Fruit fly (Drosophila melanogaster): Measurements from ENCODE around the gene CG31296.

CG31296 gene

dm6 chr3R:15531373-15531772 lies at the start of gene CG31296:
Gene CG31296 (minus strand): TSS chr3R:15531473.
- no peak for TF ChIP-seq cic (GFP tag; optimal IDR thresholded peaks at IDR 0.05)
- no peak for TF ChIP-seq Clk (GFP tag; optimal IDR thresholded peaks at IDR 0.05)
- no peak for TF ChIP-seq CG33017 (tag; optimal IDR thresholded peaks at IDR 0.05)
- TF ChIP-seq kay (GFP tag; ENCODE audit: borderline replicate concordance) = no peak
- no peak for TF ChIP-seq Hr96 (GFP tag; optimal IDR thresholded peaks at IDR 0.05)

dm6 chr3R:15580719-15581118 lies 49.4 kb upstream of the CG31296 start:
- no peak for TF ChIP-seq ovo (GFP tag; optimal IDR thresholded peaks at IDR 0.05)
- TF ChIP-seq pad (GFP tag; optimal IDR thresholded peaks at IDR 0.05) = no peak
- no peak for TF ChIP-seq Hr96 (GFP tag; optimal IDR thresholded peaks at IDR 0.05)
- TF ChIP-seq CG1620 (GFP tag; optimal IDR thresholded peaks at IDR 0.05) = no peak
- no peak for TF ChIP-seq Crg-1 (GFP tag; optimal IDR thresholded peaks at IDR 0.05)
- TF ChIP-seq Mnt (GFP tag; optimal IDR thresholded peaks at IDR 0.05) = no peak
- TF ChIP-seq cnc (optimal IDR thresholded peaks at IDR 0.05) = no peak
- no peak for TF ChIP-seq CG7045 (GFP tag; optimal IDR thresholded peaks at IDR 0.05)
- TF ChIP-seq cic (GFP tag; optimal IDR thresholded peaks at IDR 0.05) = no peak
- TF ChIP-seq CG12768 (GFP tag; optimal IDR thresholded peaks at IDR 0.05) = no peak
- no peak for TF ChIP-seq kay (GFP tag; ENCODE audit: borderline replicate concordance)
- TF ChIP-seq CG14711 (tag; optimal IDR thresholded peaks at IDR 0.05) = no peak
- TF ChIP-seq bab1 (GFP tag; optimal IDR thresholded peaks at IDR 0.05) = no peak
- TF ChIP-seq CG5204 (GFP tag; optimal IDR thresholded peaks at IDR 0.05) = no peak
- no peak for TF ChIP-seq Clk (GFP tag; optimal IDR thresholded peaks at IDR 0.05)

- TF ChIP-seq pad (GFP tag; optimal IDR thresholded peaks at IDR 0.05) = no peak
- TF ChIP-seq ovo (GFP tag; optimal IDR thresholded peaks at IDR 0.05) = no peak
- TF ChIP-seq CG12768 (GFP tag; optimal IDR thresholded peaks at IDR 0.05) = no peak
These were observed 48.4 kb upstream of the CG31296 start for dm6 chr3R:15579693-15580092.

dm6 chr3R:15568569-15568968 lies 37.3 kb upstream of the CG31296 start:
- TF ChIP-seq CG1620 (GFP tag; optimal IDR thresholded peaks at IDR 0.05) (no peak), tj (GFP tag; optimal IDR thresholded peaks at IDR 0.05) (no peak), ovo (GFP tag; optimal IDR thresholded peaks at IDR 0.05) (no peak), CG11617 (GFP tag; optimal IDR thresholded peaks at IDR 0.05) (no peak), Hr96 (GFP tag; optimal IDR thresholded peaks at IDR 0.05) (no peak), pad (GFP tag; optimal IDR thresholded peaks at IDR 0.05) (no peak)

DNA sequence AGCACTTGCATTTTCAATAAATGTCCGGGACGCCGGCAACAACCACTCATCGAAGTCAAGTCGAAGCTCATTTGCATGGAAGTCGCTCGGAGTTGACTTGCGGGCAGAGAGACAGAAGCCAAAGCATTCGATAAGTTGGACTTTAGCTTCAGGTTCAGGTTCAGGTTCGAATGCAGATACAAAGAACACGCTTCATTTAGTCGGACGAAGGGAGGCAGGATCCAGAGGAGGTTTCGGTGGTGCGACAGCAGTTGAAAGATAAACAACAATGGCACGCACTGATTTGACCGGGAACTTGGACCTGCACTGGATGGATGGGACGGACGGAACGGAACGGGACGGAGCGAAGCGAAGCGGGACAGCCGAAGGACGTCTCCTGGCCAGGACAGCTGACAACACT lies 36.6 kb upstream of the CG31296 start:
- TF ChIP-seq ovo (GFP tag; optimal IDR thresholded peaks at IDR 0.05) (no peak), Hr96 (GFP tag; optimal IDR thresholded peaks at IDR 0.05) (no peak), Clk (GFP tag; optimal IDR thresholded peaks at IDR 0.05) (no peak), CG11617 (GFP tag; optimal IDR thresholded peaks at IDR 0.05) (no peak), toe (GFP tag; optimal IDR thresholded peaks at IDR 0.05) (no peak), CG12768 (GFP tag; optimal IDR thresholded peaks at IDR 0.05) (no peak), pad (GFP tag; optimal IDR thresholded peaks at IDR 0.05) (no peak), cnc (optimal IDR thresholded peaks at IDR 0.05) (no peak), Mnt (GFP tag; optimal IDR thresholded peaks at IDR 0.05) (no peak), cic (GFP tag; optimal IDR thresholded peaks at IDR 0.05) (no peak), Crg-1 (GFP tag; optimal IDR thresholded peaks at IDR 0.05) (no peak), CG14711 (tag; optimal IDR thresholded peaks at IDR 0.05) (no peak), kay (GFP tag; ENCODE audit: borderline replicate concordance) (no peak), CG33017 (tag; optimal IDR thresholded peaks at IDR 0.05) (no peak), bab1 (GFP tag; optimal IDR thresholded peaks at IDR 0.05) (no peak), CG1620 (GFP tag; optimal IDR thresholded peaks at IDR 0.05) (no peak), CG5204 (GFP tag; optimal IDR thresholded peaks at IDR 0.05) (no peak), CG7045 (GFP tag; optimal IDR thresholded peaks at IDR 0.05) (no peak), tj (GFP tag; optimal IDR thresholded peaks at IDR 0.05) (no peak), CG7101 (tag; optimal IDR thresholded peaks at IDR 0.05) (no peak)

- TF ChIP-seq CG33017 (tag; optimal IDR thresholded peaks at IDR 0.05) = no peak
- no peak for TF ChIP-seq CG5204 (GFP tag; optimal IDR thresholded peaks at IDR 0.05)
- TF ChIP-seq kay (GFP tag; ENCODE audit: borderline replicate concordance) = no peak
- no peak for TF ChIP-seq Clk (GFP tag; optimal IDR thresholded peaks at IDR 0.05)
- no peak for TF ChIP-seq bab1 (GFP tag; optimal IDR thresholded peaks at IDR 0.05)
- TF ChIP-seq toe (GFP tag; optimal IDR thresholded peaks at IDR 0.05) = no peak
- no peak for TF ChIP-seq tj (GFP tag; optimal IDR thresholded peaks at IDR 0.05)
- TF ChIP-seq cic (GFP tag; optimal IDR thresholded peaks at IDR 0.05) = no peak
These were observed 35.7 kb upstream of the CG31296 start for dm6 chr3R:15566948-15567347.

DNA sequence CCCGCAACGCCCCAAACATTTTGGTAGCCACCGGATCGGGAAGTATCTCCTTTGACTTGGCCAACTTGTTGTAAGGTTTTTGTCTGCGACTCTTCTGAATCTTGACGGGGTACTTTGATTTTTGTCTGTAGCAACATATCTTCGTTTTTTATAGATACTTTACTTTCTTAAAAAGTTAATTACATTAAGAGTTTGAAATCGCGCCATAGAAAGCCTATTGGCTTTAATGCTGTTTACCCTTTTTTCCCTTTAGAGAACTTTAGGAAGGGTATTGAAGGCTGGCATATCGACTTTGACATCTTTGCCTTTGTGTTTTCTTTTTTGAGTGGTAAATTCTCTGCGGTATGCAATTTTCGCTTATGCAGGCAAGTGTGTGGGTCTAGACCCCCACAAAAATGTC lies 35.1 kb upstream of the CG31296 start:
- TF ChIP-seq CG5204 (GFP tag; optimal IDR thresholded peaks at IDR 0.05) (no peak), CG7101 (tag; optimal IDR thresholded peaks at IDR 0.05) (no peak), toe (GFP tag; optimal IDR thresholded peaks at IDR 0.05) (no peak), CG1620 (GFP tag; optimal IDR thresholded peaks at IDR 0.05) (no peak), Hr96 (GFP tag; optimal IDR thresholded peaks at IDR 0.05) (no peak), CG33017 (tag; optimal IDR thresholded peaks at IDR 0.05) (no peak), CG12768 (GFP tag; optimal IDR thresholded peaks at IDR 0.05) (no peak), kay (GFP tag; ENCODE audit: borderline replicate concordance) (no peak), Mnt (GFP tag; optimal IDR thresholded peaks at IDR 0.05) (no peak)

DNA sequence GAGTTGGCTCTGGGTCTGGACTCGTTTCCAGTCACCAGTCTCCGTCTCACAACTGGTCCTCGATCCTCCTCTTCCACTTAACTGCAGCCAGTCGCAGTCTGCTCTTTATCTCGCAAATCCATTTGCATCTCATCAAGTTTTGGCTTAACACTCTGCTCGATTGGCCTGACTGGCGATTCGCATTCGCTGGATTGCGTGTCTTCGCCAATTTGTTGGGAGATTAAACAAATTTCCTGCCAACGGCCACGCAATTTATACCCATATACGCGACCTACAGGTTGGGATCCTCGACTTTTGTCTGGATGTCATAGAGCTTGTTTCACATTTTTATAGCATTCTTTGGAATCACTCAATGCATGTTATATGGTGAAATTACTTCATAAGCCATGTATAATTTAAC lies 26.0 kb upstream of the CG31296 start:
- TF ChIP-seq Crg-1 (GFP tag; optimal IDR thresholded peaks at IDR 0.05) (no peak), ovo (GFP tag; optimal IDR thresholded peaks at IDR 0.05) (no peak), tj (GFP tag; optimal IDR thresholded peaks at IDR 0.05) (no peak), Mnt (GFP tag; optimal IDR thresholded peaks at IDR 0.05) (no peak), CG12768 (GFP tag; optimal IDR thresholded peaks at IDR 0.05) (no peak)

Data from whole organism, adult.